Fruit fly (Drosophila melanogaster) whole organism, wandering third instar larva: ENCODE results near the gene Ythdc1.

Experiments
- CG9705 ChIP-seq: fragments of 200-800 bp; sonication (Bioruptor generic); optimal IDR thresholded peaks from 2 replicates; lab custom pipeline; 2018; ENCODE audit warnings: missing biosample characterization, mild to moderate bottlenecking, missing genetic modification characterization
- Hr83 ChIP-seq: fragments of 200-300 bp; sonication (Bioruptor generic); optimal IDR thresholded peaks from 2 replicates; lab custom pipeline; 2016; ENCODE audit warnings: missing biosample characterization, mild to moderate bottlenecking, missing genetic modification characterization, moderate library complexity; ENCODE audit not compliant: poor library complexity, severe bottlenecking
- Myc ChIP-seq: fragments of >200 bp; optimal IDR thresholded peaks from 2 replicates; lab custom pipeline; 2017
- br ChIP-seq: fragments of 200-800 bp; sonication (Bioruptor generic); optimal IDR thresholded peaks from 2 replicates; lab custom pipeline; 2016; ENCODE audit warnings: missing biosample characterization, missing genetic modification characterization
- ey ChIP-seq: fragments of 200-800 bp; sonication (Bioruptor generic); optimal IDR thresholded peaks from 2 replicates; lab custom pipeline; 2016; ENCODE audit warnings: missing biosample characterization, missing genetic modification characterization
- h ChIP-seq: fragments of 200-800 bp; sonication (Bioruptor generic); optimal IDR thresholded peaks from 3 replicates; lab custom pipeline; 2016; ENCODE audit warnings: missing biosample characterization, mild to moderate bottlenecking, missing genetic modification characterization
- jim ChIP-seq: fragments of 175-275, 200-325 bp; sonication (Bioruptor generic); optimal IDR thresholded peaks from 2 replicates; lab custom pipeline; 2016; ENCODE audit warnings: missing biosample characterization, mild to moderate bottlenecking, missing genetic modification characterization
- lola ChIP-seq: fragments of >200 bp; optimal IDR thresholded peaks from 2 replicates; lab custom pipeline; 2017; ENCODE audit warnings: missing biosample characterization, missing genetic modification characterization
- rgr ChIP-seq: fragments of 200-800 bp; sonication (Bioruptor generic); optimal IDR thresholded peaks from 3 replicates; lab custom pipeline; 2016; ENCODE audit warnings: missing biosample characterization, mild to moderate bottlenecking, missing genetic modification characterization
- usp ChIP-seq: fragments of >200 bp; optimal IDR thresholded peaks from 2 replicates; lab custom pipeline; 2017; ENCODE audit warnings: missing biosample characterization, missing genetic modification characterization

The Ythdc1 gene

DNA sequence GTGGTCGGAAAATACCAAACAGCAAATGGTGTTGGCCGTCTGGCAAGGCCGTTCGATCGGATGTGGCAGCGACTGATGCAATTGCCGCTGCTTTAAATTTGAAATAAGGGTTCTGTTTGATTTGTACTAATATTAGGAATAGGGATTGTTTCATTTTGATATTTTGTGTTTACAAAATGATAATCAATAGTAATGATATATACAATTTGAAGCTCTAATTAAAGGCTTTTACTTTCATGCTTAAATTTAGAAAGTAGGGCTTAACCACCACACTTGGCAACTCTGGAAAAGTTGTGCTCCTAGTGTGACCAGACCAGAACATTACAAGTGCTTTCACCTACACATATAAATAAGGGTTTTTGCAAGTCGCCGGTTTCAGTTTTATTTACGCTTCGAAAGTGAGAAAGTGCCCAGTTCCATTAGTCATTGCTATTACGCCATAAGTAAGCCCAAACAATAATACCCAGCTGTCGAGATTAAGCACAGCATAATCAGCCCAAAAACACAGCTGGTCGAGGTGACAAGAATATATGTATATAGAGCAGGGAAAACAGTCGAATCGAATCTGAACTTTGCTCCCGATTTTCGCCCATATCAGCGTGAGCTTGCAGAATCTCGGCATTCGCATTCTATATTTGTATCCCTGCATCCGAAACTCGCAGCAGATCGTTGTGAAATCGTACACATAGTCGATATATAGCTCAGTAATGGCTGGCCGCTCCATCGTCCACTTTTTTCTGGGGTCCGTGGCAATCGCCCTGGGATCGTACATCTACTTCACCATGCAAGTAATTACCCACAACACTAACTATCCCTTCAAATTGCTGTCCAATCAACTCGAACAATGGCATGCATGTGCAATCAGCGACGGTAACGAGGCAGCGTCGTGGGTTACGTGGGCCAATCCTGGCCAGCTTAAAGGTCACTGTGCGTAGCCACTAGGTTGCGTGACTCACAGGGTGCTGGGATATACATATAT, 47.8 kb downstream of the Ythdc1 start, which contains the start of gene Gtpx (continued):
- TF ChIP-seq br (GFP tag; lab: Kevin White, UChicago) = peak; percentile 32
- peak; percentile 56 for TF ChIP-seq CG9705 (GFP tag; lab: Kevin White, UChicago)
- no peak for TF ChIP-seq usp (GFP tag; lab: Kevin White, UChicago)
- peak; percentile 43 for TF ChIP-seq rgr (GFP tag; lab: Kevin White, UChicago)
- no peak for TF ChIP-seq jim (GFP tag; lab: Kevin White, UChicago)
- peak; percentile 76 for TF ChIP-seq Myc (lab: Kevin White, UChicago)
- peak; percentile 73 for TF ChIP-seq Hr83 (GFP tag; lab: Kevin White, UChicago)
- no peak for TF ChIP-seq lola
- peak; percentile 66 for TF ChIP-seq h (GFP tag; lab: Kevin White, UChicago)

dm6 chr3L:3325597-3325924, 48.4 kb downstream of the Ythdc1 start:
- TF ChIP-seq Hr83 (GFP tag; lab: Kevin White, UChicago) = no peak
- no peak for TF ChIP-seq ey
